Fruit fly (Drosophila melanogaster) whole organism, embryonic: ENCODE results near the gene Syx13.

Experiments used
- CG4360 ChIP-seq: fragments of 200-800 bp; sonication (Bioruptor generic); IDR thresholded peaks from 2 replicates; pipeline ENCODE4 v1.3.6; 2022; ENCODE audit warnings: missing biosample characterization, missing genetic modification characterization
- Hmr ChIP-seq: fragments of 200-800 bp; sonication (Bioruptor generic); optimal IDR thresholded peaks from 3 replicates; lab custom pipeline; 2017; ENCODE audit warnings: mild to moderate bottlenecking, missing biosample characterization, missing genetic modification reagents, missing genetic modification characterization
- Hr78 ChIP-seq, 2 experiments: fragments of 200-800 bp in 1 of 2; fragments of >200 bp in 1 of 2; sonication (Bioruptor generic) in 1 of 2; optimal IDR thresholded peaks; 2 replicates each; lab custom pipeline; 2017 to 2019; ENCODE audit warnings: missing biosample characterization in 2 of 2, missing genetic modification characterization in 2 of 2, mild to moderate bottlenecking in 1 of 2, moderate library complexity in 1 of 2
- cwo ChIP-seq: fragments of 200-800 bp; sonication (Bioruptor generic); optimal IDR thresholded peaks from 3 replicates; lab custom pipeline; 2017; ENCODE audit warnings: missing biosample characterization, missing genetic modification characterization, mild to moderate bottlenecking, moderate library complexity, missing genetic modification reagents
- gce ChIP-seq: fragments of 200-800 bp; sonication (Bioruptor generic); IDR thresholded peaks from 3 replicates; pipeline ENCODE4 v1.3.6; 2022; ENCODE audit warnings: missing biosample characterization, missing genetic modification characterization

DNA sequence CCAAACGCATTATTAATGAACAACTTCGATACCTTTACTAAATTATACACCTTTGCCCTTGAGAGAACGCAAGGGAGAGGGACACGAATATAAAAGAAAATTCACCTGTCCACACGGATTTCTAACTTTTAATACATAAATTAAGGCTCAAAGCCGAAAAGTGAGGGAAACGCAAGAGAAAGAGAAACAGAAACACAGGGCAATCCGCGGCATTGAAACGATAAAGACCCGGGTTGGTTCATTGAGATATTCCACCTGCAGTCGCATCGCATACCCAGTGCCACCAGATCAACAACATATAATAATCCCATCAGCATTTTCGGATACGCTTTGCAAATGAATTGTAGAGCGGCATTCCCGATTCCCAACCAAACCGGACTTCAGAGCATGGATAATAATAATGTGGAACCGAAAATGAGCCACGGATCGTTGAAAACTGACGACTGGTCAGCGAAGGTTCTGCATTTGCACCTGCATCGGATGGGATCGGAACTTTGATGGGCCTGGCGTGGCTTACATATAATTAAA lies 6.5 kb downstream of the Syx13 start:
- TF ChIP-seq cwo: no peak
- TF ChIP-seq gce (GFP tag; lab: Robert Waterston, UW): no peak
- no peak for TF ChIP-seq Hmr (GFP tag; lab: Kevin White, UChicago)
- no peak for TF ChIP-seq CG4360 (GFP tag; lab: Robert Waterston, UW)
- TF ChIP-seq Hr78 (GFP tag; optimal IDR thresholded peaks at IDR 0.05; lab: Kevin White, UChicago): no peak
